Worm (Caenorhabditis elegans) whole organism, early embryonic: Measurements from ENCODE around the gene srz-64.

Source experiments
- F13C5.2 ChIP-seq: sonication (generic microtip); optimal IDR thresholded peaks from 2 replicates; lab custom pipeline; 2017; ENCODE audit warnings: mild to moderate bottlenecking, missing genetic modification characterization, inconsistent platforms, missing compliant biosample characterization
- ama-1 ChIP-seq: fragments of 150-350 bp; optimal IDR thresholded peaks from 2 replicates; lab custom pipeline; 2014
- ceh-13 ChIP-seq: fragments of 200-800 bp; sonication (Bioruptor generic); optimal IDR thresholded peaks from 2 replicates; lab custom pipeline; 2018; ENCODE audit warnings: mild to moderate bottlenecking, missing genetic modification characterization, missing compliant biosample characterization
- scrt-1 ChIP-seq: fragments of 200-800 bp; sonication (Bioruptor generic); IDR thresholded peaks from 2 replicates; pipeline ENCODE4 v1.3.6; 2022; ENCODE audit warnings: missing genetic modification characterization, missing compliant biosample characterization
- tbx-37 ChIP-seq: fragments of 200-800 bp; sonication (Bioruptor generic); conservative IDR thresholded peaks from 2 replicates; pipeline ENCODE4 v1.3.6; 2022; ENCODE audit warnings: missing genetic modification reagents, missing genetic modification characterization, missing compliant biosample characterization

ce11 chrII:1306550-1306949 lies 13.5 kb upstream of the srz-64 start:
- TF ChIP-seq tbx-37 (no peak), F13C5.2 (tag; lab: Kevin White, UChicago) (no peak), ama-1 (no peak), scrt-1 (GFP tag; lab: Robert Waterston, UW) (no peak), ceh-13 (GFP tag; lab: Kevin White, UChicago) (no peak)
